Fruit fly (Drosophila melanogaster): ENCODE results near the gene mrt.

The mrt gene

DNA sequence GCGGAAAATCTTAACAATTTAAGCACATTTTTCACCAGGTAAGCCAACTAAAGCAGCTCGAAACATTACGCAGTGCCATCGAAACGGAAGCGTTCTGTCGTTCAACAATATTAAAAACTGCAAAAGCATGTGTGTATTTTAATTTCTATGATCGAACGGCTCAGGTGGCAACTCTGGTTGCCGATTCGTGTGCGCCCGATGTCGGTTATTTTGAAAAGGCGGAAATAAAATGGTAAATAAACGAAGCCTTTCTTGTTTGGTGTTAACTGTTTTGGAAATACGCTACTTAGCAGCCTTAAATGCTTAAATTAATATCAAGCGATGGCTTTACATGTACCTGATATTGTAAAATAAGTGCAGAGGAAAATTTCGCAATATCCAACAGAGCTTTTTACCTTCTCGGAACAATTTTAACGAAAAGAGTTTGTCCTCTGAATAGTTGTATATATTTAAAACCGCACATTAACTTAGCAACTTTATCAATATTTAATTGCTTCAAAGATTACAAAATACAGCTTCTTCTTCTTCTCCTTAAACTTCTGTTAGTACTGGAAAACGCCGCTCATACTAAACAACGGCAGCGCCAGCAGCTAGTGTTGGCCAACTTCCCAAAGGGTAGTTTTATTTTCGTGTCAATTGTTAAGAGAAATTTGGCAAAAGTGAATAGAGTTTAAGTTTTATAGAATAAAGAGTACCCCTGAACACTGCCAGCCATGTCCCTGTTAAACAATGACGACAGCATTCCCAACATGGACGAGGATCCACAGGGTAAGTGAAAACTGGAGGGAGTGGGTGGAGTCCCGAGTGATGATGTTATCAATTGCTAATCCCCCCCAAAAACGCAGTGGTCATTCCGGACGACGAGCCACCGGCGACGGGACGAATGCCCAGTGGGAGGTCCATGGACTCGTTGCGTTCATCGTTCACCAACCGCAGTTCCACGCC lies 9.1 kb downstream of the mrt start, which contains the start of gene CG5934:
Gene CG5934 (plus strand): TSS at position 588 of the 945 bp plus-strand sequence.
- TF ChIP-seq CG18262 (tag; optimal IDR thresholded peaks at IDR 0.05) (no peak), CG7372 (GFP tag; IDR thresholded peaks at IDR 0.05) (no peak), tna (GFP tag; IDR thresholded peaks at IDR 0.05; ENCODE audit: partially characterized antibody) (no peak), klu (GFP tag; IDR thresholded peaks at IDR 0.05) (no peak), CG12299 (tag; optimal IDR thresholded peaks at IDR 0.05) (no peak), pfk (GFP tag; optimal IDR thresholded peaks at IDR 0.05) (peak; percentile 1), Ets65A (GFP tag) (peak; percentile 95), sug (tag; optimal IDR thresholded peaks at IDR 0.05) (peak; percentile 26), CG15011 (GFP tag; optimal IDR thresholded peaks at IDR 0.05) (no peak), phol (tag; optimal IDR thresholded peaks at IDR 0.05) (peak; percentile 24), sqz (GFP tag; optimal IDR thresholded peaks at IDR 0.05) (peak; percentile 14), Camta (GFP tag; optimal IDR thresholded peaks at IDR 0.05) (no peak), Awh (GFP tag; IDR thresholded peaks at IDR 0.05) (no peak), pita (GFP tag; optimal IDR thresholded peaks at IDR 0.05) (no peak), Bgb (GFP tag; IDR thresholded peaks at IDR 0.05; ENCODE audit: partially characterized antibody) (no peak), CG6683 (GFP tag; optimal IDR thresholded peaks at IDR 0.05) (no peak), zen2 (GFP tag; IDR thresholded peaks at IDR 0.05; ENCODE audit: partially characterized antibody) (no peak), Ets97D (GFP tag; optimal IDR thresholded peaks at IDR 0.05) (peak; percentile 70), CG1647 (GFP tag; optimal IDR thresholded peaks at IDR 0.05) (peak; percentile 61), Oli (tag; optimal IDR thresholded peaks at IDR 0.05) (no peak), CG5180 (GFP tag; optimal IDR thresholded peaks at IDR 0.05) (no peak), zfh1 (GFP tag; IDR thresholded peaks at IDR 0.05) (peak; percentile 18; the same call in 1 of the 3 replicates), Fer2 (tag; optimal IDR thresholded peaks at IDR 0.05) (peak; percentile 30), Mrtf (GFP tag; IDR thresholded peaks at IDR 0.05) (no peak), tap (tag; optimal IDR thresholded peaks at IDR 0.05) (peak; percentile 3), CG2678 (tag; optimal IDR thresholded peaks at IDR 0.05) (no peak), lbe (GFP tag; optimal IDR thresholded peaks at IDR 0.05) (no peak), Myb (GFP tag; optimal IDR thresholded peaks at IDR 0.05) (peak; percentile 90), zf30C (GFP tag; optimal IDR thresholded peaks at IDR 0.05) (no peak), kni (GFP tag; optimal IDR thresholded peaks at IDR 0.05) (peak; percentile 19), ab (GFP tag; optimal IDR thresholded peaks at IDR 0.05) (no peak), CG32767 (GFP tag; IDR thresholded peaks at IDR 0.05) (no peak), CG10654 (GFP tag; optimal IDR thresholded peaks at IDR 0.05) (peak; percentile 0), mam (GFP tag; optimal IDR thresholded peaks at IDR 0.05) (peak; percentile 68), chinmo (GFP tag; IDR thresholded peaks at IDR 0.05; ENCODE audit: partially characterized antibody) (no peak), BEAF-32 (GFP tag; optimal IDR thresholded peaks at IDR 0.05) (peak; percentile 38), CG15269 (tag; optimal IDR thresholded peaks at IDR 0.05) (no peak), inv (GFP tag; IDR thresholded peaks at IDR 0.05; ENCODE audit: partially characterized antibody) (no peak), dan (GFP tag; IDR thresholded peaks at IDR 0.05) (no peak), Hey (tag; optimal IDR thresholded peaks at IDR 0.05) (no peak), emc (GFP tag; optimal IDR thresholded peaks at IDR 0.05) (no peak), her (GFP tag; optimal IDR thresholded peaks at IDR 0.05) (peak; percentile 31), dati (GFP tag; IDR thresholded peaks at IDR 0.05) (no peak), yki (optimal IDR thresholded peaks at IDR 0.05) (no peak), Nf-YC (tag; optimal IDR thresholded peaks at IDR 0.05) (peak; percentile 5), Lpt (GFP tag; optimal IDR thresholded peaks at IDR 0.05) (no peak), BtbVII (GFP tag; optimal IDR thresholded peaks at IDR 0.05) (no peak), gem (tag; optimal IDR thresholded peaks at IDR 0.05) (no peak), CG11504 (tag; optimal IDR thresholded peaks at IDR 0.05) (no peak)
